Fruit fly (Drosophila melanogaster) whole organism, adult: ENCODE results near the gene mRNA-cap.

ENCODE experiments used
- CG14711 ChIP-seq: fragments of 200-800 bp; sonication (Bioruptor generic); optimal IDR thresholded peaks from 2 replicates; lab custom pipeline; 2018; ENCODE audit warnings: missing biosample characterization, mild to moderate bottlenecking, missing genetic modification characterization, moderate library complexity
- CG1620 ChIP-seq: fragments of 200-800 bp; sonication (Bioruptor generic); optimal IDR thresholded peaks from 2 replicates; lab custom pipeline; 2016; ENCODE audit warnings: missing biosample characterization, missing genetic modification characterization
- CG33017 ChIP-seq: fragments of 200-800 bp; sonication (Bioruptor generic); optimal IDR thresholded peaks from 2 replicates; lab custom pipeline; 2018; ENCODE audit warnings: missing biosample characterization, mild to moderate bottlenecking, missing genetic modification characterization, moderate library complexity
- CG5204 ChIP-seq: fragments of 200-800 bp; sonication (Bioruptor generic); optimal IDR thresholded peaks from 2 replicates; lab custom pipeline; 2016; ENCODE audit warnings: missing biosample characterization, missing genetic modification characterization
- CG7045 ChIP-seq: fragments of 200-800 bp; sonication (Bioruptor generic); optimal IDR thresholded peaks from 2 replicates; lab custom pipeline; 2017; ENCODE audit warnings: missing biosample characterization, mild to moderate bottlenecking, missing genetic modification characterization
- Clk ChIP-seq: fragments of 200-800 bp; sonication (Bioruptor generic); optimal IDR thresholded peaks from 2 replicates; lab custom pipeline; 2017; ENCODE audit warnings: missing biosample characterization, missing genetic modification characterization
- bab1 ChIP-seq: fragments of 200-800 bp; sonication (Bioruptor generic); optimal IDR thresholded peaks from 3 replicates; lab custom pipeline; 2019; ENCODE audit warnings: missing biosample characterization, mild to moderate bottlenecking, missing genetic modification characterization, moderate library complexity
- cic ChIP-seq: fragments of 200-800 bp; sonication (Bioruptor generic); optimal IDR thresholded peaks from 2 replicates; lab custom pipeline; 2017; ENCODE audit warnings: missing biosample characterization, mild to moderate bottlenecking, missing genetic modification characterization, moderate library complexity
- ovo ChIP-seq: fragments of 200-800 bp; sonication (Bioruptor generic); optimal IDR thresholded peaks from 2 replicates; lab custom pipeline; 2016; ENCODE audit warnings: missing biosample characterization, missing genetic modification characterization
- tj ChIP-seq: fragments of 200-800 bp; sonication (Bioruptor generic); optimal IDR thresholded peaks from 3 replicates; lab custom pipeline; 2017; ENCODE audit warnings: missing biosample characterization, mild to moderate bottlenecking, missing genetic modification characterization, moderate library complexity

- TF ChIP-seq CG1620, result no peak
- peak; percentile 7 for TF ChIP-seq ovo (GFP tag; lab: Kevin White, UChicago)
- peak; percentile 83 for TF ChIP-seq CG33017 (tag; lab: Kevin White, UChicago)
- peak; percentile 78 for TF ChIP-seq CG14711 (tag; lab: Kevin White, UChicago)
- TF ChIP-seq bab1 (GFP tag; lab: Kevin White, UChicago), result peak; percentile 47
- TF ChIP-seq CG7045 (GFP tag; lab: Kevin White, UChicago), result peak; percentile 88
- no peak for TF ChIP-seq cic (GFP tag; lab: Kevin White, UChicago)
- peak; percentile 76 for TF ChIP-seq tj
- peak; percentile 33 for TF ChIP-seq CG5204
- peak; percentile 56 for TF ChIP-seq Clk (GFP tag; lab: Kevin White, UChicago)
These were observed 27.8 kb downstream of the mRNA-cap start for dm6 chrX:14214505-14215449.
